Fruit fly (Drosophila melanogaster): Measurements from ENCODE around the gene MED14.
A peak's percentile ranks its signal among the peaks of the same experiment; 100 is the strongest.

Gene MED14

dm6 chr3L:618347-619272, 25.6 kb downstream of the MED14 start:
- TF ChIP-seq foxo (GFP tag; optimal IDR thresholded peaks at IDR 0.05) (peak in 1 of 2 experiments; percentile 92), Vsx2 (GFP tag; optimal IDR thresholded peaks at IDR 0.05; ENCODE audit: partially characterized antibody) (peak; percentile 81), psq (GFP tag; optimal IDR thresholded peaks at IDR 0.05) (peak; percentile 80), Sp1 (GFP tag; optimal IDR thresholded peaks at IDR 0.05) (peak; percentile 93), CG9705 (GFP tag; optimal IDR thresholded peaks at IDR 0.05) (peak; percentile 78), Hnf4 (GFP tag; optimal IDR thresholded peaks at IDR 0.05) (peak; percentile 66), brk (GFP tag; optimal IDR thresholded peaks at IDR 0.05) (peak; percentile 4), Myc (optimal IDR thresholded peaks at IDR 0.05) (no peak), sage (GFP tag; optimal IDR thresholded peaks at IDR 0.05) (peak; percentile 26), Mio (GFP tag; optimal IDR thresholded peaks at IDR 0.05) (no peak), Dif (GFP tag; optimal IDR thresholded peaks at IDR 0.05; ENCODE audit: partially characterized antibody) (peak; percentile 47), h (GFP tag; optimal IDR thresholded peaks at IDR 0.05) (peak; percentile 88), Hr78 (GFP tag; optimal IDR thresholded peaks at IDR 0.05) (no peak), OdsH (GFP tag; optimal IDR thresholded peaks at IDR 0.05) (peak; percentile 85), pan (optimal IDR thresholded peaks at IDR 0.05) (no peak), jim (GFP tag; optimal IDR thresholded peaks at IDR 0.05) (peak; percentile 17), Dfd (GFP tag; optimal IDR thresholded peaks at IDR 0.05) (no peak), tai (GFP tag; optimal IDR thresholded peaks at IDR 0.05) (peak; percentile 73), HLH106 (tag; optimal IDR thresholded peaks at IDR 0.05) (peak; percentile 93), rgr (GFP tag; optimal IDR thresholded peaks at IDR 0.05) (peak; percentile 87), Abd-B (GFP tag; optimal IDR thresholded peaks at IDR 0.05) (no peak), dmrt93B (GFP tag; optimal IDR thresholded peaks at IDR 0.05) (peak; percentile 89), ey (GFP tag; optimal IDR thresholded peaks at IDR 0.05) (peak; percentile 90), CG32264 (GFP tag; optimal IDR thresholded peaks at IDR 0.05) (peak; percentile 61), CrebA (GFP tag; optimal IDR thresholded peaks at IDR 0.05; ENCODE audit: borderline replicate concordance) (peak; percentile 48), dsf (GFP tag; optimal IDR thresholded peaks at IDR 0.05; ENCODE audit: borderline replicate concordance) (peak; percentile 30), GATAd (GFP tag; optimal IDR thresholded peaks at IDR 0.05) (no peak), N (GFP tag; optimal IDR thresholded peaks at IDR 0.05) (no peak), lola (GFP tag; optimal IDR thresholded peaks at IDR 0.05) (no peak), Hr83 (GFP tag; optimal IDR thresholded peaks at IDR 0.05; ENCODE audit: poor library complexity, severe bottlenecking) (no peak), Jra (GFP tag; optimal IDR thresholded peaks at IDR 0.05) (peak; percentile 72), sv (GFP tag; optimal IDR thresholded peaks at IDR 0.05) (no peak), usp (GFP tag; optimal IDR thresholded peaks at IDR 0.05) (no peak), Rel (GFP tag; optimal IDR thresholded peaks at IDR 0.05) (peak; percentile 19), Rel (tag; optimal IDR thresholded peaks at IDR 0.05) (peak; percentile 64), woc (GFP tag; optimal IDR thresholded peaks at IDR 0.05) (peak; percentile 89), fru (GFP tag; optimal IDR thresholded peaks at IDR 0.05) (peak; percentile 91), dl (GFP tag; optimal IDR thresholded peaks at IDR 0.05; ENCODE audit: insufficient read depth in 1 of 2, partially characterized antibody in 2 of 2) (no peak), br (GFP tag; optimal IDR thresholded peaks at IDR 0.05) (peak; percentile 87)
